Fruit fly (Drosophila melanogaster): ENCODE results near the gene CG12498.

DNA sequence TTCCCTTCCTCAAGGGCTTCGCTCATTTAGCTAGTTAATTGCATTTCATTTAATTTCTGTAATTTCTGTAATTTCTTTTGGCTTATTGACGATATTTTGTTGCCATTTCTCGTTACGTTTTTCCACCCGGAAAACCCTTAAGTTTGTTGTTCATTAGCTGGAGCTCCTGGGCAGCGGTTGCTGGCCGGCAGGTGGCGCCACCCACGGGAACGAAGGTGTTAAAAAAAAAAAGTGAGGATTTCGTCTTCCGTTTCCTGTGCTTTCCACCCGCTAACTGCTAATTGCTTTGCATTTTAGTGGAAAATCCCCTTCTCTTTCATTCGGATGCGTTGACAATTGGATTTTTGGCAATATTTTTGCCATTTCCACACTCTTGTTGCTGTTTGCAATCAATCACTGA lies 4.7 kb downstream of the CG12498 start:
- TF ChIP-seq Crg-1 (GFP tag; optimal IDR thresholded peaks at IDR 0.05), result no peak
- no peak for TF ChIP-seq kay (GFP tag; ENCODE audit: borderline replicate concordance)
- TF ChIP-seq CG5204 (GFP tag; optimal IDR thresholded peaks at IDR 0.05), result no peak
- TF ChIP-seq Hr96 (GFP tag; optimal IDR thresholded peaks at IDR 0.05), result no peak
- no peak for TF ChIP-seq tj (GFP tag; optimal IDR thresholded peaks at IDR 0.05)
- no peak for TF ChIP-seq cic (GFP tag; optimal IDR thresholded peaks at IDR 0.05)
- TF ChIP-seq pad (GFP tag; optimal IDR thresholded peaks at IDR 0.05), result no peak
- TF ChIP-seq CG1620 (GFP tag; optimal IDR thresholded peaks at IDR 0.05), result no peak
- no peak for TF ChIP-seq CG7101 (tag; optimal IDR thresholded peaks at IDR 0.05)
- no peak for TF ChIP-seq cnc (optimal IDR thresholded peaks at IDR 0.05)

Data from whole organism, adult.